ENCODE assay signal across 4 fruit fly cellular contexts in the genomic region with DNA sequence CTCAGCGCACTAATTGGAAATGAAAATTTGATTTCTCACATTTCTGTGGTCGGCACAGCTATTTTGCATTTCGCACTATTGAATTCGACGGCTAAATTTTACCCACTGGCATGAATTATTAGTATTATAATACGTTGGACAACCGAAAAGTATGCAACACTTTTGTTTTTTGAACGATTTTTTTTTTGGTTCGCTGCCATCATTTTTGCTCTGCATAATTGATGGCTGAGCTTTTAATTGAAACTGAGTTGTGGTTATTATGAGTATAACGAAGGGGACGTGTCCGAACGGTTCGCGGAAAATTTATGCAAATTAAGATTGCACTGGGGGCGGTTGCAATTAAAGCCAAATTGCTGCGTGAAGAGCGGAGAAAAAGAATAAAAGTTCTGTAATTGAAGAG.
TF ChIP-seq lines count a peak whose summit lies in the region.

No protein-coding gene starts in this region.

- TF ChIP-seq CTCF in whole organism, embryonic (GFP tag; optimal IDR thresholded peaks at IDR 0.05; lab: Kevin White, UChicago) = no peak

TF ChIP-seq in whole organism, adult, 20 proteins besides CTCF, POLR2A, EP300 and RAD21:
- TF ChIP-seq CG14711 (tag; optimal IDR thresholded peaks at IDR 0.05; lab: Kevin White, UChicago) (no peak), bab1 (GFP tag; optimal IDR thresholded peaks at IDR 0.05; lab: Kevin White, UChicago) (peak; percentile 30)

TF ChIP-seq in whole organism, embryonic, 481 proteins besides CTCF, POLR2A, EP300 and RAD21:
- TF ChIP-seq vvl (GFP tag; IDR thresholded peaks at IDR 0.05; lab: Robert Waterston, UW) (no peak), CG2199 (GFP tag; IDR thresholded peaks at IDR 0.05; lab: Robert Waterston, UW) (peak; percentile 68; the same call in 1 of the 3 replicates), CG15601 (tag; optimal IDR thresholded peaks at IDR 0.05; lab: Kevin White, UChicago) (peak; percentile 98), Med (GFP tag; lab: Kevin White, UChicago) (peak; percentile 62), CG11504 (tag; optimal IDR thresholded peaks at IDR 0.05; lab: Kevin White, UChicago) (peak; percentile 38), CG7556 (GFP tag; optimal IDR thresholded peaks at IDR 0.05; lab: Kevin White, UChicago) (no peak), jumu (GFP tag; optimal IDR thresholded peaks at IDR 0.05; lab: Kevin White, UChicago) (no peak)

TF ChIP-seq in whole organism, pupa, 21 proteins besides CTCF, POLR2A, EP300 and RAD21:
- peak; percentile 48; the same call in 1 of the 3 replicates for TF ChIP-seq CG4496 (GFP tag; IDR thresholded peaks at IDR 0.05; lab: Robert Waterston, UW)
- no peak for TF ChIP-seq CG8301 (tag; optimal IDR thresholded peaks at IDR 0.05; lab: Kevin White, UChicago)
- TF ChIP-seq CG13204 (GFP tag; optimal IDR thresholded peaks at IDR 0.05; lab: Kevin White, UChicago) = no peak
- TF ChIP-seq Pif1A (GFP tag; optimal IDR thresholded peaks at IDR 0.05; lab: Kevin White, UChicago) = no peak
- no peak for TF ChIP-seq CG9948 (tag; optimal IDR thresholded peaks at IDR 0.05; lab: Kevin White, UChicago)
- no peak for TF ChIP-seq rn (GFP tag; IDR thresholded peaks at IDR 0.05; lab: Robert Waterston, UW)
- no peak for TF ChIP-seq EcR (GFP tag; optimal IDR thresholded peaks at IDR 0.05; lab: Kevin White, UChicago)
- no peak for TF ChIP-seq gl (tag; optimal IDR thresholded peaks at IDR 0.05; lab: Kevin White, UChicago)

TF ChIP-seq in whole organism, wandering third instar larva, 38 proteins besides CTCF, POLR2A, EP300 and RAD21:
- no peak for TF ChIP-seq woc (GFP tag; optimal IDR thresholded peaks at IDR 0.05; lab: Kevin White, UChicago)
- no peak for TF ChIP-seq br (GFP tag; optimal IDR thresholded peaks at IDR 0.05; lab: Kevin White, UChicago)
- no peak for TF ChIP-seq fru (GFP tag; optimal IDR thresholded peaks at IDR 0.05; lab: Kevin White, UChicago)
- TF ChIP-seq dl (GFP tag; optimal IDR thresholded peaks at IDR 0.05; lab: Kevin White, UChicago; ENCODE audit: insufficient read depth in 1 of 2, partially characterized antibody in 2 of 2) = no peak
- peak; percentile 18 for TF ChIP-seq Vsx2 (GFP tag; optimal IDR thresholded peaks at IDR 0.05; lab: Kevin White, UChicago; ENCODE audit: partially characterized antibody)
- peak; percentile 68 for TF ChIP-seq Myc (optimal IDR thresholded peaks at IDR 0.05; lab: Kevin White, UChicago)
